Fruit fly (Drosophila melanogaster) whole organism, wandering third instar larva: ENCODE measurements around the gene CG6310.

ENCODE experiments used
- Abd-B ChIP-seq: fragments of >200 bp; optimal IDR thresholded peaks from 2 replicates; lab custom pipeline; 2017; ENCODE audit warnings: missing biosample characterization, missing genetic modification characterization
- Hr78 ChIP-seq: fragments of >200 bp; optimal IDR thresholded peaks from 2 replicates; lab custom pipeline; 2017; ENCODE audit warnings: missing biosample characterization, missing genetic modification characterization
- Jra ChIP-seq: sonication (Bioruptor generic); optimal IDR thresholded peaks from 2 replicates; lab custom pipeline; 2016; ENCODE audit warnings: missing biosample characterization, missing genetic modification characterization
- fru ChIP-seq: fragments of 200-800 bp; sonication (Bioruptor generic); optimal IDR thresholded peaks from 3 replicates; lab custom pipeline; 2016; ENCODE audit warnings: missing biosample characterization, mild to moderate bottlenecking, missing genetic modification characterization
- jim ChIP-seq: fragments of 175-275, 200-325 bp; sonication (Bioruptor generic); optimal IDR thresholded peaks from 2 replicates; lab custom pipeline; 2016; ENCODE audit warnings: missing biosample characterization, mild to moderate bottlenecking, missing genetic modification characterization
- woc ChIP-seq: sonication (Bioruptor generic); optimal IDR thresholded peaks from 2 replicates; lab custom pipeline; 2016; ENCODE audit warnings: missing biosample characterization, mild to moderate bottlenecking, missing genetic modification characterization

DNA sequence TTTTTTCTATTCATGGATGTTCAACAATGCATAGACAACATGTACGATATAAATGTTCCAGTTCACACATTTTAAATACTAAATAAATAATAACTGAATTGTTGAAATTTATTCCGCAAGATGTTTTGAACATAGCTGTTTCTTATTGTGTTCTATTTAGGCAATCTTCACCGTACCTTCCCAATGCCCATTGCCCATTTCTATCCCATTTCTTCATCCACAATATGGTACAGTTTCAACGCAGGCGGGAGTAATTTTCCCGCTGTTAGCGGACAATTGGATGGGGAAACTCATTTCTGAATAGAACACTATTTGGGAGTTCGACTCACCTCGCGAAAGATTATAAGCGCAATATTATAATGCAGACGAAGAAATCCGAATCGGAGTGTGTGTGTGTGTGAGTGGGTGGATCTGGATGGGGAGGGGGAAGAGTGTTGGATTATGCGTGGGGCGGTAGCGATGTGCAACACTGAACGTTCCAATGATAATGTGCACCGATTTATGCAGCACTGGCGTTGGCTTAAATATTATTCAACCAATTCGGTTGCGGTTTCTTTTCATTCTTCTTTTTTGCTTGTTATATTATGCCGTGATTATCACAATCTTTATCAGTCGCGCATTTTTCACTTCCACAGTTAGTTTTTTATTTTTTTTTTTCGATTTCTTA, 22.4 kb upstream of the CG6310 start:
- TF ChIP-seq woc (GFP tag; lab: Kevin White, UChicago) (peak; percentile 64), Jra (GFP tag; lab: Kevin White, UChicago) (peak; percentile 78), Abd-B (no peak), fru (GFP tag; lab: Kevin White, UChicago) (peak; percentile 73), Hr78 (GFP tag; lab: Kevin White, UChicago) (no peak), jim (GFP tag; lab: Kevin White, UChicago) (peak; percentile 66)
